Worm (Caenorhabditis elegans) whole organism, midembryonic: Measurements from ENCODE around the gene clec-199.

Experiments used
- T22C8.4 ChIP-seq: fragments of 200-800 bp; sonication (Bioruptor generic); IDR thresholded peaks from 2 replicates; pipeline ENCODE4 v1.3.6; 2022; ENCODE audit warnings: missing genetic modification characterization, missing compliant biosample characterization
- cog-1 ChIP-seq: sonication (generic microtip); optimal IDR thresholded peaks from 2 replicates; lab custom pipeline; 2016; ENCODE audit warnings: missing genetic modification characterization, missing compliant biosample characterization
- flt-1 ChIP-seq: fragments of 200-800 bp; sonication (Bioruptor generic); IDR thresholded peaks from 2 replicates; pipeline ENCODE4 v1.3.6; 2022; ENCODE audit warnings: missing genetic modification characterization, missing compliant biosample characterization
- klf-2 ChIP-seq: fragments of 200-800 bp; sonication (Bioruptor generic); conservative IDR thresholded peaks from 2 replicates; pipeline ENCODE4 v1.3.6; 2022; ENCODE audit warnings: missing genetic modification reagents, missing genetic modification characterization, missing compliant biosample characterization
- med-1 ChIP-seq: sonication (generic microtip); optimal IDR thresholded peaks from 2 replicates; lab custom pipeline; 2017; ENCODE audit warnings: missing genetic modification characterization, mild to moderate bottlenecking, missing compliant biosample characterization, antibody characterized with exemption, missing genetic modification reagents; ENCODE audit not compliant: insufficient read depth
- ref-1 ChIP-seq: fragments of 200-800 bp; sonication (Bioruptor generic); conservative IDR thresholded peaks from 2 replicates; pipeline ENCODE4 v1.3.6; 2022; ENCODE audit warnings: missing genetic modification reagents, missing genetic modification characterization, missing compliant biosample characterization
- tab-1 ChIP-seq: fragments of 200-800 bp; sonication (Bioruptor generic); IDR thresholded peaks from 2 replicates; pipeline ENCODE4 v1.3.6; 2022; ENCODE audit warnings: missing genetic modification characterization, missing compliant biosample characterization
- ztf-23 ChIP-seq: fragments of 200-800 bp; sonication (Bioruptor generic); IDR thresholded peaks from 2 replicates; pipeline ENCODE4 v1.3.6; 2022; ENCODE audit warnings: missing genetic modification reagents, missing genetic modification characterization, missing compliant biosample characterization

DNA sequence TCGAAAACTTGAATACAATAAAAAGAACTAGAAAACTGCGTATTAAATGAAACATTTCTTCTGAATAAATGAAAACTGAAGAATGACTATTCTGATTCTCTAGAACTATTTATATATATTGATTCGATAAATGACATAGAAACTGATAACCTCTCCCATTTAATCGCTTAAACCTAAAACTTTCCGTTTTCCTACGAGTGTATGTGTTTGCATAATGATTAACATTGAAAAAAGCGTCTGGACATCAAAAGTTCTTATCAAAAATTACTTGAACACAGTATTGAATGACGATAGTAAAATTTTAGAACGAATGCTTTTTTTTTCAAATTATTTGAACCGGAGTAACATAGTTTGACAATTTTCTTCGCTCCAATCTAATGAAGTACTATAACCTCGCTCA is 9.5 kb upstream of the clec-199 start, which contains the start of gene C49C3.9:
- TF ChIP-seq med-1 (GFP tag; lab: Kevin White, UChicago) (no peak), ztf-23 (GFP tag; lab: Robert Waterston, UW) (no peak), klf-2 (GFP tag; lab: Robert Waterston, UW) (no peak), ref-1 (GFP tag; lab: Robert Waterston, UW) (no peak), T22C8.4 (no peak), tab-1 (GFP tag; lab: Robert Waterston, UW) (no peak), flt-1 (GFP tag; lab: Robert Waterston, UW) (no peak), cog-1 (no peak)
